Fruit fly (Drosophila melanogaster): ENCODE results near the gene CG16762.

CG16762 gene

DNA sequence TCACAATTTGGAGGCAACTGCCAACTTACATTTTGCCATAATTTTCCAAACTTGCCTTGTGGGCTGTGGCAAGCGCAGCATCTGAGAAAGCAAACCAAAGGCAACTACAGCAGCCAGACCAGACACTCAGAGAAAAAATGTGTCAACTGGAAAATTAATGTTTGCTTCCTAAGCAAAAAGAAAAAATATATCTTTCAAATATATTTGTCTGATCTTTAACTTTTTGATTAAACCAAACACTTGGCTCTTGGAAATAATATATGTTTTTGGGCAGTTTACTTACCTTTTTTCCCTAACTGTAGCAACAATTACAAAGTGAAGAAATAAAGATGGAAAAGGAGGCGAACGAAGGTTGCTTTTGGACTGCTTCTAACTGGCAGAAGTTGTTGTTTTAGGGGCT lies 11.8 kb upstream of the CG16762 start (continued):
- TF ChIP-seq vnd (GFP tag; IDR thresholded peaks at IDR 0.05; ENCODE audit: partially characterized antibody), result no peak
- no peak for TF ChIP-seq pan (optimal IDR thresholded peaks at IDR 0.05)
- TF ChIP-seq pan (GFP tag; optimal IDR thresholded peaks at IDR 0.05 in 1 of 2, IDR thresholded peaks at IDR 0.05 in 1 of 2), result no peak
- TF ChIP-seq Sox102F (GFP tag; optimal IDR thresholded peaks at IDR 0.05), result peak; percentile 2
- TF ChIP-seq kah (GFP tag; optimal IDR thresholded peaks at IDR 0.05), result no peak
- TF ChIP-seq dysf (GFP tag; IDR thresholded peaks at IDR 0.05), result no peak
- TF ChIP-seq Awh (GFP tag; IDR thresholded peaks at IDR 0.05), result no peak
- TF ChIP-seq ATbp (GFP tag; optimal IDR thresholded peaks at IDR 0.05), result no peak
- no peak for TF ChIP-seq tgo (GFP tag; IDR thresholded peaks at IDR 0.05)
- TF ChIP-seq pb (GFP tag; optimal IDR thresholded peaks at IDR 0.05), result no peak
- TF ChIP-seq ato (GFP tag; IDR thresholded peaks at IDR 0.05; ENCODE audit: partially characterized antibody), result no peak

DNA sequence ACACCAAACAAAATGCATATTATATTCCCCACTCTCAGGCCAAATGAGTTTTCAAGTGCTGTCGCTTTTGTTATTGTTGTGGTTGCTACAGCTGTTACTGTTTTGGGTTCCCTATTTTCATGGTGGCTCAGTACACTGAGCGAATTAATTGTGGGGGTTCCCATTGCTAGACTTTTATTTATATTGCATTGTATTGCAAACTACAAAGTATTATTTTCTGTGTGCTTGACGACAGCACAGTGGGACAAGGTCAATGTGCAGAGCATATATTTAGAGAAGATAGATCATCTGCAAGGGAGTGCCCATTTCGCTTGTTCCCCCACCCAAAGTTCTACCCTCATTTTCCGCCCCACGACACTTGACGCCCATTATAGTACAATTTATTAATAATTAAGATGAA lies 11.1 kb upstream of the CG16762 start:
- TF ChIP-seq NFAT (GFP tag; IDR thresholded peaks at IDR 0.05) (no peak), tll (GFP tag; optimal IDR thresholded peaks at IDR 0.05) (no peak), ATbp (GFP tag; optimal IDR thresholded peaks at IDR 0.05) (no peak), ind (GFP tag; optimal IDR thresholded peaks at IDR 0.05) (peak; percentile 17), CG15011 (GFP tag; optimal IDR thresholded peaks at IDR 0.05) (no peak), Ets97D (GFP tag; optimal IDR thresholded peaks at IDR 0.05) (peak; percentile 0), tup (GFP tag; optimal IDR thresholded peaks at IDR 0.05) (no peak), CG2678 (tag; optimal IDR thresholded peaks at IDR 0.05) (no peak), Sox100B (GFP tag; optimal IDR thresholded peaks at IDR 0.05) (peak; percentile 8), CG10267 (tag; optimal IDR thresholded peaks at IDR 0.05) (no peak), CG4854 (GFP tag; optimal IDR thresholded peaks at IDR 0.05) (no peak), CG12659 (GFP tag; optimal IDR thresholded peaks at IDR 0.05) (no peak), al (GFP tag; IDR thresholded peaks at IDR 0.05) (no peak), H2.0 (GFP tag; IDR thresholded peaks at IDR 0.05) (no peak), kah (GFP tag; optimal IDR thresholded peaks at IDR 0.05) (no peak), nom (GFP tag; optimal IDR thresholded peaks at IDR 0.05) (peak; percentile 1), corto (GFP tag; optimal IDR thresholded peaks at IDR 0.05) (no peak), phol (tag; optimal IDR thresholded peaks at IDR 0.05) (peak; percentile 20), CG8089 (GFP tag; optimal IDR thresholded peaks at IDR 0.05) (no peak), mirr (GFP tag; optimal IDR thresholded peaks at IDR 0.05) (no peak), Hr78 (GFP tag; optimal IDR thresholded peaks at IDR 0.05) (peak in 1 of 2 experiments; percentile 23), CG4328 (GFP tag; optimal IDR thresholded peaks at IDR 0.05) (no peak), CG15514 (GFP tag; optimal IDR thresholded peaks at IDR 0.05) (no peak), CG11696 (GFP tag; IDR thresholded peaks at IDR 0.05) (no peak), gem (tag; optimal IDR thresholded peaks at IDR 0.05) (peak; percentile 27), ap (GFP tag; IDR thresholded peaks at IDR 0.05) (no peak), Hr3 (GFP tag; optimal IDR thresholded peaks at IDR 0.05) (no peak), CG12104 (GFP tag; optimal IDR thresholded peaks at IDR 0.05) (no peak), Hr51 (GFP tag; optimal IDR thresholded peaks at IDR 0.05) (peak in 1 of 2 experiments; percentile 16), CG7357 (GFP tag; IDR thresholded peaks at IDR 0.05) (no peak), vvl (GFP tag; IDR thresholded peaks at IDR 0.05) (0 out of 2 replicates have a peak, but pooled peaks have one; percentile 29), eve (GFP tag; optimal IDR thresholded peaks at IDR 0.05) (peak in 1 of 2 experiments; percentile 45), CG12219 (GFP tag; optimal IDR thresholded peaks at IDR 0.05) (no peak), Side (GFP tag; optimal IDR thresholded peaks at IDR 0.05) (no peak), dmrt11E (tag; optimal IDR thresholded peaks at IDR 0.05) (no peak), CG32767 (GFP tag; IDR thresholded peaks at IDR 0.05) (no peak), sob (GFP tag; IDR thresholded peaks at IDR 0.05) (0 out of 2 replicates have a peak, but pooled peaks have one; percentile 12), sens-2 (GFP tag; IDR thresholded peaks at IDR 0.05) (no peak), CG11398 (GFP tag; optimal IDR thresholded peaks at IDR 0.05) (no peak), CG43689 (GFP tag; IDR thresholded peaks at IDR 0.05) (no peak), wdn (GFP tag; IDR thresholded peaks at IDR 0.05) (no peak)
